Fruit fly (Drosophila melanogaster) whole organism, wandering third instar larva: ENCODE results near the gene AstC.

Experiments used
- Abd-B ChIP-seq: fragments of >200 bp; optimal IDR thresholded peaks from 2 replicates; lab custom pipeline; 2017; ENCODE audit warnings: missing biosample characterization, missing genetic modification characterization
- CG32264 ChIP-seq: fragments of 200-800 bp; sonication (Bioruptor generic); optimal IDR thresholded peaks from 2 replicates; lab custom pipeline; 2016; ENCODE audit warnings: missing biosample characterization, missing genetic modification characterization
- CG9705 ChIP-seq: fragments of 200-800 bp; sonication (Bioruptor generic); optimal IDR thresholded peaks from 2 replicates; lab custom pipeline; 2018; ENCODE audit warnings: missing biosample characterization, mild to moderate bottlenecking, missing genetic modification characterization
- CrebA ChIP-seq: fragments of 200-800 bp; sonication (Bioruptor generic); optimal IDR thresholded peaks from 2 replicates; lab custom pipeline; 2016; ENCODE audit warnings: missing biosample characterization, mild to moderate bottlenecking, missing genetic modification characterization, borderline replicate concordance
- Dfd ChIP-seq: fragments of >200 bp; optimal IDR thresholded peaks from 2 replicates; lab custom pipeline; 2017; ENCODE audit warnings: missing biosample characterization, missing genetic modification characterization
- Dif ChIP-seq: fragments of 200-275, 200-300 bp; sonication (Bioruptor generic); optimal IDR thresholded peaks from 2 replicates; lab custom pipeline; 2018; ENCODE audit warnings: missing biosample characterization, missing genetic modification characterization; ENCODE audit not compliant: partially characterized antibody
- GATAd ChIP-seq: sonication (Bioruptor generic); optimal IDR thresholded peaks from 2 replicates; lab custom pipeline; 2016; ENCODE audit warnings: missing biosample characterization, missing genetic modification characterization
- HLH106 ChIP-seq: fragments of 200-800 bp; optimal IDR thresholded peaks from 3 replicates; lab custom pipeline; 2019; ENCODE audit warnings: missing biosample characterization, mild to moderate bottlenecking, missing genetic modification characterization, moderate library complexity
- Hnf4 ChIP-seq: fragments of 200-800 bp; sonication (Bioruptor generic); optimal IDR thresholded peaks from 2 replicates; lab custom pipeline; 2016; ENCODE audit warnings: missing biosample characterization, mild to moderate bottlenecking, missing genetic modification characterization
- Hr78 ChIP-seq: fragments of >200 bp; optimal IDR thresholded peaks from 2 replicates; lab custom pipeline; 2017; ENCODE audit warnings: missing biosample characterization, missing genetic modification characterization
- Hr83 ChIP-seq: fragments of 200-300 bp; sonication (Bioruptor generic); optimal IDR thresholded peaks from 2 replicates; lab custom pipeline; 2016; ENCODE audit warnings: missing biosample characterization, mild to moderate bottlenecking, missing genetic modification characterization, moderate library complexity; ENCODE audit not compliant: poor library complexity, severe bottlenecking
- Jra ChIP-seq: sonication (Bioruptor generic); optimal IDR thresholded peaks from 2 replicates; lab custom pipeline; 2016; ENCODE audit warnings: missing biosample characterization, missing genetic modification characterization
- Mio ChIP-seq: sonication (Bioruptor generic); optimal IDR thresholded peaks from 2 replicates; lab custom pipeline; 2016; ENCODE audit warnings: missing biosample characterization, missing genetic modification characterization
- Myc ChIP-seq: fragments of >200 bp; optimal IDR thresholded peaks from 2 replicates; lab custom pipeline; 2017
- N ChIP-seq: fragments of >200 bp; optimal IDR thresholded peaks from 2 replicates; lab custom pipeline; 2018; ENCODE audit warnings: missing biosample characterization, missing external identifiers, missing genetic modification characterization
- OdsH ChIP-seq: fragments of 200-800 bp; sonication (Bioruptor generic); optimal IDR thresholded peaks from 2 replicates; lab custom pipeline; 2016; ENCODE audit warnings: missing biosample characterization, mild to moderate bottlenecking, missing genetic modification characterization
- Rel ChIP-seq, 2 experiments: fragments of 200-800 bp; sonication (Bioruptor generic) in 1 of 2; optimal IDR thresholded peaks; 2 replicates in 1 of 2; 3 replicates in 1 of 2; lab custom pipeline; 2016 to 2019; ENCODE audit warnings: mild to moderate bottlenecking in 2 of 2, missing biosample characterization in 2 of 2, missing genetic modification characterization in 2 of 2, moderate library complexity in 1 of 2
- Sp1 ChIP-seq: fragments of 200-800 bp; sonication (Bioruptor generic); optimal IDR thresholded peaks from 3 replicates; lab custom pipeline; 2019; ENCODE audit warnings: missing biosample characterization, mild to moderate bottlenecking, missing genetic modification characterization, moderate library complexity
- Vsx2 ChIP-seq: fragments of 200-300, 225-300 bp; sonication (Bioruptor generic); optimal IDR thresholded peaks from 2 replicates; lab custom pipeline; 2018; ENCODE audit warnings: missing biosample characterization, missing genetic modification characterization; ENCODE audit not compliant: partially characterized antibody
- br ChIP-seq: fragments of 200-800 bp; sonication (Bioruptor generic); optimal IDR thresholded peaks from 2 replicates; lab custom pipeline; 2016; ENCODE audit warnings: missing biosample characterization, missing genetic modification characterization
- brk ChIP-seq: fragments of 200-800 bp; sonication (Bioruptor generic); optimal IDR thresholded peaks from 2 replicates; lab custom pipeline; 2016; ENCODE audit warnings: missing biosample characterization, mild to moderate bottlenecking, missing genetic modification characterization
- dl ChIP-seq, 2 experiments: fragments of 175-275, 200-275 bp in 1 of 2; fragments of 200-275 bp in 1 of 2; sonication (Bioruptor generic); optimal IDR thresholded peaks; lab custom pipeline; 2018; ENCODE audit warnings: mild to moderate bottlenecking in 2 of 2, missing biosample characterization in 2 of 2, missing genetic modification characterization in 2 of 2, moderate library complexity in 2 of 2; ENCODE audit not compliant: partially characterized antibody in 2 of 2, insufficient read depth in 1 of 2
- dmrt93B ChIP-seq: fragments of 200-800 bp; sonication (Bioruptor generic); optimal IDR thresholded peaks from 2 replicates; lab custom pipeline; 2018; ENCODE audit warnings: missing biosample characterization, mild to moderate bottlenecking, missing genetic modification characterization
- dsf ChIP-seq: sonication (Bioruptor generic); optimal IDR thresholded peaks from 2 replicates; lab custom pipeline; 2016; ENCODE audit warnings: missing biosample characterization, missing genetic modification characterization, borderline replicate concordance
- ey ChIP-seq: fragments of 200-800 bp; sonication (Bioruptor generic); optimal IDR thresholded peaks from 2 replicates; lab custom pipeline; 2016; ENCODE audit warnings: missing biosample characterization, missing genetic modification characterization
- foxo ChIP-seq, 2 experiments: fragments of 200-800 bp; sonication (Bioruptor generic); optimal IDR thresholded peaks; 2 replicates in 1 of 2; 3 replicates in 1 of 2; lab custom pipeline; 2016 to 2017; ENCODE audit warnings: missing biosample characterization in 2 of 2, missing genetic modification characterization in 2 of 2
- fru ChIP-seq: fragments of 200-800 bp; sonication (Bioruptor generic); optimal IDR thresholded peaks from 3 replicates; lab custom pipeline; 2016; ENCODE audit warnings: missing biosample characterization, mild to moderate bottlenecking, missing genetic modification characterization
- h ChIP-seq: fragments of 200-800 bp; sonication (Bioruptor generic); optimal IDR thresholded peaks from 3 replicates; lab custom pipeline; 2016; ENCODE audit warnings: missing biosample characterization, mild to moderate bottlenecking, missing genetic modification characterization
- jim ChIP-seq: fragments of 175-275, 200-325 bp; sonication (Bioruptor generic); optimal IDR thresholded peaks from 2 replicates; lab custom pipeline; 2016; ENCODE audit warnings: missing biosample characterization, mild to moderate bottlenecking, missing genetic modification characterization
- lola ChIP-seq: fragments of >200 bp; optimal IDR thresholded peaks from 2 replicates; lab custom pipeline; 2017; ENCODE audit warnings: missing biosample characterization, missing genetic modification characterization
- pan ChIP-seq: fragments of >200 bp; optimal IDR thresholded peaks from 2 replicates; lab custom pipeline; 2017
- psq ChIP-seq: fragments of 200-800 bp; sonication (Bioruptor generic); optimal IDR thresholded peaks from 3 replicates; lab custom pipeline; 2017; ENCODE audit warnings: missing biosample characterization, mild to moderate bottlenecking, missing genetic modification characterization, moderate library complexity
- rgr ChIP-seq: fragments of 200-800 bp; sonication (Bioruptor generic); optimal IDR thresholded peaks from 3 replicates; lab custom pipeline; 2016; ENCODE audit warnings: missing biosample characterization, mild to moderate bottlenecking, missing genetic modification characterization
- sage ChIP-seq: fragments of 200-800 bp; sonication (Bioruptor generic); optimal IDR thresholded peaks from 2 replicates; lab custom pipeline; 2016; ENCODE audit warnings: missing biosample characterization, mild to moderate bottlenecking, missing genetic modification characterization
- sv ChIP-seq: fragments of 200-800 bp; sonication (Bioruptor generic); optimal IDR thresholded peaks from 3 replicates; lab custom pipeline; 2016; ENCODE audit warnings: missing biosample characterization, missing genetic modification characterization
- tai ChIP-seq: sonication (Bioruptor generic); optimal IDR thresholded peaks from 2 replicates; lab custom pipeline; 2016; ENCODE audit warnings: missing biosample characterization, missing genetic modification characterization
- usp ChIP-seq: fragments of >200 bp; optimal IDR thresholded peaks from 2 replicates; lab custom pipeline; 2017; ENCODE audit warnings: missing biosample characterization, missing genetic modification characterization
- woc ChIP-seq: sonication (Bioruptor generic); optimal IDR thresholded peaks from 2 replicates; lab custom pipeline; 2016; ENCODE audit warnings: missing biosample characterization, mild to moderate bottlenecking, missing genetic modification characterization

Gene AstC

dm6 chr2L:11045467-11045914 lies 35.7 kb downstream of the AstC start:
- TF ChIP-seq psq, result peak; percentile 45
- TF ChIP-seq tai (GFP tag; lab: Kevin White, UChicago), result no peak
- no peak for TF ChIP-seq rgr (GFP tag; lab: Kevin White, UChicago)
- peak; percentile 15 for TF ChIP-seq br (GFP tag; lab: Kevin White, UChicago)
- TF ChIP-seq pan (lab: Kevin White, UChicago), result no peak
- TF ChIP-seq Hr83 (GFP tag; lab: Kevin White, UChicago), result peak; percentile 25
- no peak for TF ChIP-seq CG9705
- no peak for TF ChIP-seq dsf (GFP tag; lab: Kevin White, UChicago)
- no peak for TF ChIP-seq fru (GFP tag; lab: Kevin White, UChicago)
- no peak for TF ChIP-seq usp (GFP tag; lab: Kevin White, UChicago)
- no peak for TF ChIP-seq GATAd (GFP tag; lab: Kevin White, UChicago)
- TF ChIP-seq ey (GFP tag; lab: Kevin White, UChicago), result no peak
- no peak for TF ChIP-seq Rel (GFP tag; optimal IDR thresholded peaks at IDR 0.05; lab: Kevin White, UChicago)
- no peak for TF ChIP-seq Rel (tag; optimal IDR thresholded peaks at IDR 0.05; lab: Kevin White, UChicago)
- TF ChIP-seq Dfd (GFP tag; lab: Kevin White, UChicago), result no peak
- no peak for TF ChIP-seq sage
- TF ChIP-seq Sp1 (GFP tag; lab: Kevin White, UChicago), result no peak
- TF ChIP-seq Mio (GFP tag; lab: Kevin White, UChicago), result no peak
- no peak for TF ChIP-seq Jra (GFP tag; lab: Kevin White, UChicago)
- no peak for TF ChIP-seq Hnf4 (GFP tag; lab: Kevin White, UChicago)
- no peak for TF ChIP-seq Myc (lab: Kevin White, UChicago)

dm6 chr2L:11044678-11045466 lies 36.3 kb downstream of the AstC start:
- peak; percentile 70 for TF ChIP-seq Sp1 (GFP tag; lab: Kevin White, UChicago)
- peak; percentile 70 for TF ChIP-seq fru (GFP tag; lab: Kevin White, UChicago)
- TF ChIP-seq foxo (GFP tag; optimal IDR thresholded peaks at IDR 0.05; lab: Kevin White, UChicago), result peak in 1 of 2 experiments; percentile 88
- TF ChIP-seq usp (GFP tag; lab: Kevin White, UChicago), result no peak
- peak; percentile 58 for TF ChIP-seq CG9705
- TF ChIP-seq tai (GFP tag; lab: Kevin White, UChicago), result peak; percentile 85
- TF ChIP-seq br (GFP tag; lab: Kevin White, UChicago), result peak; percentile 84
- no peak for TF ChIP-seq Myc (lab: Kevin White, UChicago)
- TF ChIP-seq rgr (GFP tag; lab: Kevin White, UChicago), result peak; percentile 87
- TF ChIP-seq h (GFP tag; lab: Kevin White, UChicago), result peak; percentile 72
- TF ChIP-seq Dfd (GFP tag; lab: Kevin White, UChicago), result peak; percentile 1
- TF ChIP-seq Jra (GFP tag; lab: Kevin White, UChicago), result peak; percentile 16
- peak; percentile 31 for TF ChIP-seq woc (GFP tag; lab: Kevin White, UChicago)
- peak; percentile 22 for TF ChIP-seq dmrt93B (GFP tag; lab: Kevin White, UChicago)
- no peak for TF ChIP-seq Vsx2 (GFP tag; lab: Kevin White, UChicago)
- TF ChIP-seq lola (GFP tag; lab: Kevin White, UChicago), result no peak
- TF ChIP-seq Mio (GFP tag; lab: Kevin White, UChicago), result no peak
- no peak for TF ChIP-seq Hr78 (GFP tag; lab: Kevin White, UChicago)
- no peak for TF ChIP-seq jim
- no peak for TF ChIP-seq pan (lab: Kevin White, UChicago)
- TF ChIP-seq N (GFP tag; lab: Kevin White, UChicago), result no peak
- no peak for TF ChIP-seq dsf (GFP tag; lab: Kevin White, UChicago)
- peak; percentile 78 for TF ChIP-seq Dif (GFP tag; lab: Kevin White, UChicago)
- TF ChIP-seq GATAd (GFP tag; lab: Kevin White, UChicago), result no peak
- peak; percentile 2 for TF ChIP-seq Hr83 (GFP tag; lab: Kevin White, UChicago)
- peak; percentile 21 for TF ChIP-seq CG32264 (GFP tag; lab: Kevin White, UChicago)
- TF ChIP-seq OdsH (GFP tag; lab: Kevin White, UChicago), result peak; percentile 87
- TF ChIP-seq HLH106 (tag; lab: Kevin White, UChicago), result peak; percentile 29
- peak in 1 of 2 experiments; percentile 91 for TF ChIP-seq dl (GFP tag; optimal IDR thresholded peaks at IDR 0.05; lab: Kevin White, UChicago; ENCODE audit: insufficient read depth in 1 of 2, partially characterized antibody in 2 of 2)
- TF ChIP-seq CrebA (GFP tag; lab: Kevin White, UChicago), result no peak
- peak; percentile 90 for TF ChIP-seq ey (GFP tag; lab: Kevin White, UChicago)
- TF ChIP-seq brk (GFP tag; lab: Kevin White, UChicago), result peak; percentile 39
- TF ChIP-seq Rel (GFP tag; optimal IDR thresholded peaks at IDR 0.05; lab: Kevin White, UChicago), result peak; percentile 30
- peak; percentile 63 for TF ChIP-seq Rel (tag; optimal IDR thresholded peaks at IDR 0.05; lab: Kevin White, UChicago)
- peak; percentile 55 for TF ChIP-seq Hnf4 (GFP tag; lab: Kevin White, UChicago)
- TF ChIP-seq sage, result peak; percentile 49
- peak; percentile 79 for TF ChIP-seq psq
- TF ChIP-seq Abd-B (GFP tag; lab: Kevin White, UChicago), result no peak
- no peak for TF ChIP-seq sv (GFP tag; lab: Kevin White, UChicago)
